Worm (Caenorhabditis elegans) whole organism, young adult: ENCODE data around the gene srx-105.
A peak's percentile ranks its signal among the peaks of the same experiment; 100 is the strongest.

Experiments
- B0019.2 ChIP-seq: fragments of 200-800 bp; sonication (Bioruptor generic); conservative IDR thresholded peaks from 2 replicates; pipeline ENCODE4 v1.3.6; 2022; ENCODE audit warnings: missing genetic modification reagents, missing genetic modification characterization, missing compliant biosample characterization
- C06A6.2 ChIP-seq: fragments of 200-800 bp; sonication (Bioruptor generic); conservative IDR thresholded peaks from 2 replicates; pipeline ENCODE4 v1.3.6; 2022; ENCODE audit warnings: missing genetic modification characterization, missing compliant biosample characterization
- F37B4.10 ChIP-seq: fragments of 200-800 bp; sonication (Bioruptor generic); IDR thresholded peaks from 2 replicates; pipeline ENCODE4 v1.3.6; 2022; ENCODE audit warnings: missing genetic modification characterization, missing compliant biosample characterization
- F49E8.2 ChIP-seq: sonication (generic microtip); optimal IDR thresholded peaks from 3 replicates; lab custom pipeline; 2017; ENCODE audit warnings: missing genetic modification characterization, mild to moderate bottlenecking, missing compliant biosample characterization, antibody characterized with exemption, moderate library complexity; ENCODE audit not compliant: insufficient read depth
- K11D2.4 ChIP-seq: fragments of 200-800 bp; sonication (Bioruptor generic); IDR thresholded peaks from 2 replicates; pipeline ENCODE4 v1.3.6; 2022; ENCODE audit warnings: missing genetic modification reagents, missing genetic modification characterization, missing compliant biosample characterization
- Y56A3A.18 ChIP-seq: fragments of 200-800 bp; sonication (Bioruptor generic); IDR thresholded peaks from 2 replicates; pipeline ENCODE4 v1.3.6; 2022; ENCODE audit warnings: missing genetic modification reagents, missing genetic modification characterization, missing compliant biosample characterization
- akir-1 ChIP-seq: fragments of 200-800 bp; sonication (Bioruptor generic); optimal IDR thresholded peaks from 2 replicates; lab custom pipeline; 2018; ENCODE audit warnings: mild to moderate bottlenecking, missing genetic modification characterization, moderate library complexity, missing compliant biosample characterization
- atf-7 ChIP-seq: sonication (generic microtip); optimal IDR thresholded peaks from 2 replicates; lab custom pipeline; 2017; ENCODE audit warnings: mild to moderate bottlenecking, missing genetic modification characterization, missing compliant biosample characterization
- cebp-1 ChIP-seq, 2 experiments: fragments of 200-800 bp in 1 of 2; sonication (Bioruptor generic) in 1 of 2; sonication (generic microtip) in 1 of 2; IDR thresholded peaks in 1 of 2; optimal IDR thresholded peaks in 1 of 2; 2 replicates each; pipeline versions ENCODE4 v1.3.6 to Lab custom; 2017 to 2022; ENCODE audit warnings: missing compliant biosample characterization in 2 of 2, missing genetic modification characterization in 2 of 2, mild to moderate bottlenecking in 1 of 2, missing genetic modification reagents in 1 of 2, moderate library complexity in 1 of 2
- ceh-27 ChIP-seq: fragments of 200-800 bp; sonication (Bioruptor generic); optimal IDR thresholded peaks from 2 replicates; lab custom pipeline; 2018; ENCODE audit warnings: mild to moderate bottlenecking, missing genetic modification characterization, moderate library complexity, missing compliant biosample characterization
- ceh-58 ChIP-seq: fragments of 200-800 bp; sonication (Bioruptor generic); IDR thresholded peaks from 2 replicates; pipeline ENCODE4 v1.3.6; 2022; ENCODE audit warnings: missing genetic modification characterization, missing compliant biosample characterization
- dpl-1 ChIP-seq: fragments of 150-350 bp; optimal IDR thresholded peaks from 2 replicates; lab custom pipeline; 2014; ENCODE audit warnings: missing biosample characterization, missing genetic modification reagents, missing genetic modification characterization
- efl-1 ChIP-seq: fragments of 150-350 bp; optimal IDR thresholded peaks from 2 replicates; lab custom pipeline; 2014; ENCODE audit warnings: missing biosample characterization, missing genetic modification reagents, missing genetic modification characterization
- egl-18 ChIP-seq: fragments of 200-800 bp; sonication (Bioruptor generic); IDR thresholded peaks from 2 replicates; pipeline ENCODE4 v1.3.6; 2022; ENCODE audit warnings: missing genetic modification reagents, missing genetic modification characterization, missing compliant biosample characterization
- egrh-3 ChIP-seq: fragments of 200-800 bp; sonication (Bioruptor generic); IDR thresholded peaks from 2 replicates; pipeline ENCODE4 v1.3.6; 2022; ENCODE audit warnings: missing genetic modification reagents, missing genetic modification characterization, missing compliant biosample characterization
- him-1 ChIP-seq: sonication (generic microtip); optimal IDR thresholded peaks from 2 replicates; lab custom pipeline; 2016; ENCODE audit warnings: missing genotype, missing genetic modification reagents, missing genetic modification characterization, missing compliant biosample characterization
- hmg-20 ChIP-seq: fragments of 200-800 bp; sonication (Bioruptor generic); IDR thresholded peaks from 2 replicates; pipeline ENCODE4 v1.3.6; 2022; ENCODE audit warnings: missing genetic modification reagents, missing genetic modification characterization, missing compliant biosample characterization
- hsf-1 ChIP-seq: fragments of 200-800 bp; sonication (Bioruptor generic); IDR thresholded peaks from 2 replicates; pipeline ENCODE4 v1.3.6; 2022; ENCODE audit warnings: missing genetic modification reagents, missing genetic modification characterization, missing compliant biosample characterization
- lin-35 ChIP-seq, 3 experiments: fragments of 150-350 bp in 2 of 3; sonication (generic microtip) in 1 of 3; optimal IDR thresholded peaks; 2 replicates each; lab custom pipeline; 2014 to 2018; ENCODE audit warnings: missing biosample characterization in 3 of 3, missing genetic modification characterization in 3 of 3, missing genetic modification reagents in 3 of 3
- lir-1 ChIP-seq: fragments of 200-800 bp; sonication (Bioruptor generic); conservative IDR thresholded peaks from 2 replicates; pipeline ENCODE4 v1.3.6; 2022; ENCODE audit warnings: missing genetic modification reagents, missing genetic modification characterization, missing compliant biosample characterization
- lsl-1 ChIP-seq: fragments of 200-800 bp; sonication (Bioruptor generic); optimal IDR thresholded peaks from 2 replicates; lab custom pipeline; 2018; ENCODE audit warnings: mild to moderate bottlenecking, missing genetic modification characterization, moderate library complexity, missing compliant biosample characterization
- mcd-1 ChIP-seq: fragments of 200-800 bp; sonication (Bioruptor generic); IDR thresholded peaks from 2 replicates; pipeline ENCODE4 v1.3.6; 2022; ENCODE audit warnings: missing genetic modification reagents, missing genetic modification characterization, missing compliant biosample characterization
- mxl-1 ChIP-seq: sonication (generic microtip); optimal IDR thresholded peaks from 2 replicates; lab custom pipeline; 2016; ENCODE audit warnings: missing genetic modification characterization, missing compliant biosample characterization
- nfya-2 ChIP-seq: fragments of 200-800 bp; sonication (Bioruptor generic); IDR thresholded peaks from 2 replicates; pipeline ENCODE4 v1.3.6; 2022; ENCODE audit warnings: missing genetic modification reagents, missing genetic modification characterization, missing compliant biosample characterization
- nfyb-1 ChIP-seq: fragments of 200-800 bp; sonication (Bioruptor generic); IDR thresholded peaks from 2 replicates; pipeline ENCODE4 v1.3.6; 2022; ENCODE audit warnings: missing genetic modification reagents, missing genetic modification characterization, missing compliant biosample characterization
- nhr-27 ChIP-seq: fragments of 200-800 bp; sonication (Bioruptor generic); optimal IDR thresholded peaks from 2 replicates; lab custom pipeline; 2018; ENCODE audit warnings: mild to moderate bottlenecking, missing genetic modification characterization, moderate library complexity, missing compliant biosample characterization
- nhr-80 ChIP-seq: sonication (generic microtip); optimal IDR thresholded peaks from 2 replicates; lab custom pipeline; 2016; ENCODE audit warnings: missing genetic modification characterization, missing compliant biosample characterization
- pbrm-1 ChIP-seq: fragments of 200-800 bp; sonication (Bioruptor generic); IDR thresholded peaks from 2 replicates; pipeline ENCODE4 v1.3.6; 2022; ENCODE audit warnings: missing genetic modification reagents, missing genetic modification characterization, missing compliant biosample characterization
- pha-4 ChIP-seq: fragments of 150-350 bp; sonication (generic microtip); optimal IDR thresholded peaks from 2 replicates; lab custom pipeline; 2014; ENCODE audit warnings: missing biosample characterization, missing genetic modification reagents, missing genetic modification characterization
- sdz-38 ChIP-seq: sonication (generic microtip); optimal IDR thresholded peaks from 2 replicates; lab custom pipeline; 2016; ENCODE audit warnings: missing genotype, missing genetic modification characterization, missing compliant biosample characterization
- snpc-1.1 ChIP-seq: sonication (generic microtip); optimal IDR thresholded peaks from 2 replicates; lab custom pipeline; 2017; ENCODE audit warnings: missing genetic modification characterization, mild to moderate bottlenecking, missing compliant biosample characterization, antibody characterized with exemption, moderate library complexity, missing genotype, missing genetic modification reagents; ENCODE audit not compliant: insufficient read depth
- snpc-4 ChIP-seq, 5 experiments: fragments of 150-350 bp in 1 of 5; sonication (generic microtip) in 4 of 5; optimal IDR thresholded peaks; 2 replicates each; lab custom pipeline; 2014 to 2018; ENCODE audit warnings: missing genetic modification characterization in 5 of 5, missing biosample characterization in 3 of 5, antibody characterized with exemption in 2 of 5, mild to moderate bottlenecking in 2 of 5, missing compliant biosample characterization in 2 of 5, missing genotype in 2 of 5, moderate library complexity in 2 of 5, missing genetic modification reagents in 1 of 5
- somi-1 ChIP-seq: fragments of 200-800 bp; sonication (Bioruptor generic); optimal IDR thresholded peaks from 2 replicates; lab custom pipeline; 2018; ENCODE audit warnings: mild to moderate bottlenecking, missing genetic modification characterization, missing compliant biosample characterization
- tbx-9 ChIP-seq: sonication (generic microtip); optimal IDR thresholded peaks from 2 replicates; lab custom pipeline; 2016; ENCODE audit warnings: borderline replicate concordance, missing genetic modification characterization, inconsistent platforms, missing compliant biosample characterization
- tlf-1 ChIP-seq: fragments of 200-800 bp; sonication (Bioruptor generic); optimal IDR thresholded peaks from 2 replicates; lab custom pipeline; 2018; ENCODE audit warnings: mild to moderate bottlenecking, missing genetic modification characterization, missing compliant biosample characterization
- unc-130 ChIP-seq: sonication (generic microtip); optimal IDR thresholded peaks from 2 replicates; lab custom pipeline; 2016; ENCODE audit warnings: missing genetic modification reagents, missing genetic modification characterization, missing compliant biosample characterization
- zfh-2 ChIP-seq: fragments of 200-800 bp; sonication (Bioruptor generic); conservative IDR thresholded peaks from 2 replicates; pipeline ENCODE4 v1.3.6; 2022; ENCODE audit warnings: missing genetic modification reagents, missing genetic modification characterization, missing compliant biosample characterization
- zim-3 ChIP-seq: sonication (generic microtip); optimal IDR thresholded peaks from 2 replicates; lab custom pipeline; 2017; ENCODE audit warnings: mild to moderate bottlenecking, missing genetic modification characterization, moderate library complexity, missing compliant biosample characterization
- ztf-18 ChIP-seq: sonication (generic microtip); optimal IDR thresholded peaks from 2 replicates; lab custom pipeline; 2016; ENCODE audit warnings: missing genotype, mild to moderate bottlenecking, missing genetic modification characterization, missing compliant biosample characterization
- ztf-22 ChIP-seq: fragments of 200-800 bp; sonication (Bioruptor generic); optimal IDR thresholded peaks from 2 replicates; lab custom pipeline; 2018; ENCODE audit warnings: mild to moderate bottlenecking, missing genetic modification characterization, moderate library complexity, missing compliant biosample characterization
- ztf-3 ChIP-seq: fragments of 200-800 bp; sonication (Bioruptor generic); optimal IDR thresholded peaks from 2 replicates; lab custom pipeline; 2018; ENCODE audit warnings: mild to moderate bottlenecking, missing genetic modification characterization, missing compliant biosample characterization

The srx-105 gene

DNA sequence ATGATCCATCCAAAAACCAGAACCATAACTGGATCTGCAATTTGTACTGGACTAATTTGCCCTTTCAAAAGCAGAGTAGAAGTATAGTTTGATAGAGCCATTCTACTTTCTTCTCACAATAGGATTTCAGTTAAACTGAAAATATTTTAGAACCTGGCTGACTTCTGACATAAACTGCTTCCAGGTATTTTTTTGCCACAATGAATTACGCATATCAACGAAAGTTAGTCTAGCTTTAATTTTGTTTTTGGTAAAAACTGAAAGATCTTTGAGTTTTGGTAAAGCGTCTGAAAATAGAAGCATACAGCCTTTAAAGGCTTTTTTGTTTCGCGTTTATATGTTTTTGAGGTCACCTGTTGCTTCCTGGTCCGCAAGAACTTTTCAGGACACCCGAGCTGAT, 10.6 kb downstream of the srx-105 start, which contains the start of gene srx-101:
Gene srx-101 (minus strand): TSS at position 101 of the 400 bp plus-strand sequence.
- TF ChIP-seq ztf-22 (GFP tag; lab: Kevin White, UChicago) (no peak), hsf-1 (GFP tag; lab: Robert Waterston, UW) (no peak)

DNA sequence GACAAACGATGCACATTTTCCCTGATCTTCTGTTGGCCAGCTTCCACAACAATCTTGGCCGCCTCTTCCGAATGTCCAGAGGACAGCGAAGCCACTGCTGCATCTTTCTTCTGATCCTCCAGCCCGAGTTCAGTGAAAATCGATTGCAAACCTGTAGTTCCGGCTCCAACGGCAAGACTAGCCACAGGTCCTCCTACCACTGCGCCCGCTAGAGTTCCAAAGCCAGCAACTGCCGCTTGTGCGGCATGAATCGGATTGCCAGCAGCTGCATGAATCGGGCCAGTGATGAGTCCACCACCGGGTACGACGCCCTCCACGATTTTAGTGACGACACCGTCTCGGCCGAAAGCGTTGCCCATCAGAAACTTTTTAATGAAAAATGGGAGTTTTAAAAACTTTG, 12.9 kb downstream of the srx-105 start, which contains the start of gene ifas-1:
Gene ifas-1 (minus strand): TSS at position 387 of the 400 bp plus-strand sequence.
- TF ChIP-seq ztf-3 (GFP tag; lab: Kevin White, UChicago) (no peak), lir-1 (GFP tag; lab: Robert Waterston, UW) (no peak), ceh-58 (0 out of 2 replicates have a peak, but pooled peaks have one; percentile 21), C06A6.2 (GFP tag; lab: Robert Waterston, UW) (no peak), zfh-2 (peak; percentile 73), K11D2.4 (GFP tag; lab: Robert Waterston, UW) (0 out of 2 replicates have a peak, but pooled peaks have one; percentile 30), atf-7 (tag; lab: Kevin White, UChicago) (no peak), tlf-1 (no peak), egrh-3 (GFP tag; lab: Robert Waterston, UW) (peak; percentile 27; the same call in 1 of the 2 replicates), snpc-1.1 (tag; lab: Kevin White, UChicago) (no peak), akir-1 (GFP tag; lab: Kevin White, UChicago) (no peak)

ce11 chrII:3684487-3685067, 16.6 kb downstream of the srx-105 start:
- TF ChIP-seq nhr-27, result no peak
- TF ChIP-seq B0019.2 (GFP tag; lab: Robert Waterston, UW), result no peak
- peak; percentile 64 for TF ChIP-seq atf-7 (tag; lab: Kevin White, UChicago)
- TF ChIP-seq him-1 (tag; lab: Kevin White, UChicago), result no peak
- TF ChIP-seq nfya-2 (GFP tag; lab: Robert Waterston, UW), result no peak
- no peak for TF ChIP-seq ztf-22 (GFP tag; lab: Kevin White, UChicago)
- no peak for TF ChIP-seq lin-35 (GFP tag; optimal IDR thresholded peaks at IDR 0.05; lab: Kevin White, UChicago)
- TF ChIP-seq ztf-18 (tag; lab: Kevin White, UChicago), result no peak
- TF ChIP-seq hmg-20, result no peak
- TF ChIP-seq unc-130 (GFP tag; lab: Kevin White, UChicago), result no peak
- no peak for TF ChIP-seq mcd-1 (GFP tag; lab: Robert Waterston, UW)
- no peak for TF ChIP-seq lsl-1
- TF ChIP-seq nhr-80 (tag; lab: Kevin White, UChicago), result peak; percentile 4
- TF ChIP-seq F37B4.10 (GFP tag; lab: Robert Waterston, UW), result no peak
- TF ChIP-seq hsf-1 (GFP tag; lab: Robert Waterston, UW), result no peak
- 0 out of 2 replicates have a peak, but pooled peaks have one; percentile 55 for TF ChIP-seq nfyb-1
- no peak for TF ChIP-seq ceh-58
- TF ChIP-seq efl-1 (GFP tag; lab: Kevin White, UChicago), result no peak
- TF ChIP-seq Y56A3A.18 (GFP tag; lab: Robert Waterston, UW), result no peak
- TF ChIP-seq pha-4 (tag; lab: Kevin White, UChicago), result no peak
- no peak for TF ChIP-seq ceh-27 (GFP tag; lab: Kevin White, UChicago)
- no peak for TF ChIP-seq tbx-9 (tag; lab: Kevin White, UChicago)
- TF ChIP-seq cebp-1 (GFP tag; IDR thresholded peaks at IDR 0.05; lab: Robert Waterston, UW), result peak; percentile 95
- TF ChIP-seq cebp-1 (tag; optimal IDR thresholded peaks at IDR 0.05; lab: Kevin White, UChicago), result peak; percentile 99
- no peak for TF ChIP-seq C06A6.2 (GFP tag; lab: Robert Waterston, UW)
- no peak for TF ChIP-seq zim-3 (tag; lab: Kevin White, UChicago)
- TF ChIP-seq dpl-1 (GFP tag; lab: Kevin White, UChicago), result no peak
- no peak for TF ChIP-seq pbrm-1
- TF ChIP-seq F49E8.2, result no peak
- TF ChIP-seq ztf-3 (GFP tag; lab: Kevin White, UChicago), result no peak
- TF ChIP-seq sdz-38 (tag; lab: Kevin White, UChicago), result no peak
- TF ChIP-seq mxl-1, result no peak
- TF ChIP-seq somi-1 (GFP tag; lab: Kevin White, UChicago), result no peak
- no peak for TF ChIP-seq egl-18 (GFP tag; lab: Robert Waterston, UW)
- TF ChIP-seq snpc-4 (GFP tag; optimal IDR thresholded peaks at IDR 0.05; lab: Kevin White, UChicago), result no peak
- no peak for TF ChIP-seq snpc-4 (tag; optimal IDR thresholded peaks at IDR 0.05; lab: Kevin White, UChicago)
